Fruit fly (Drosophila melanogaster): Measurements from ENCODE around the gene Rab19.
A peak's percentile ranks its signal among the peaks of the same experiment; 100 is the strongest.

DNA sequence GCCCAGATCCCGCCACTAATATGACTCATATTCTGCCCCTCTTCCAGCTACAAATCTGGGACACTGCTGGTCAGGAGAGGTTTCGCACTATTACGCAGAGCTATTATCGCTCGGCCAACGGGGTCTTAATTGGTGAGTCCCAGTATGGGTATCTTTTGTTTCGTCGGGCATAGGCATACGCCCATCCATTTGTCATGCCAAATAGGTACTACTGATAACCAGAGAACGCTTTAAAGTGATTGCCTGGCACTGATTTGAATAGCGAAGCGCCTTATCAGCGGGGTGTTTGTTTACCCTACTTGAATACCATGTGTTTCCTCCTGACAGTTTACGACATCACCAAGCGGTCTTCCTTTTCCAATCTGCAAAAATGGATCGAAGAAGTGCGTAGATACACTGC is 670 bp downstream of the Rab19 start:
- no peak for TF ChIP-seq CG5204 (GFP tag; optimal IDR thresholded peaks at IDR 0.05)
- TF ChIP-seq pad (GFP tag; optimal IDR thresholded peaks at IDR 0.05): no peak
- no peak for TF ChIP-seq CG14711 (tag; optimal IDR thresholded peaks at IDR 0.05)
- TF ChIP-seq Mnt (GFP tag; optimal IDR thresholded peaks at IDR 0.05): peak; percentile 68
- TF ChIP-seq CG33017 (tag; optimal IDR thresholded peaks at IDR 0.05): no peak
- TF ChIP-seq Clk (GFP tag; optimal IDR thresholded peaks at IDR 0.05): no peak
- no peak for TF ChIP-seq Crg-1 (GFP tag; optimal IDR thresholded peaks at IDR 0.05)
- no peak for TF ChIP-seq CG7045 (GFP tag; optimal IDR thresholded peaks at IDR 0.05)
- TF ChIP-seq toe (GFP tag; optimal IDR thresholded peaks at IDR 0.05): no peak
- TF ChIP-seq cnc (optimal IDR thresholded peaks at IDR 0.05): no peak
- TF ChIP-seq CG12768 (GFP tag; optimal IDR thresholded peaks at IDR 0.05): no peak
- no peak for TF ChIP-seq kay (GFP tag; ENCODE audit: borderline replicate concordance)
